Worm (Caenorhabditis elegans) whole organism, L1 larva: ENCODE measurements around the gene xol-1.

Source experiments
- aha-1 ChIP-seq: fragments of 150-350 bp; optimal IDR thresholded peaks from 2 replicates; lab custom pipeline; 2014; ENCODE audit warnings: missing biosample characterization, missing genetic modification characterization
- aly-2 ChIP-seq: fragments of 150-350 bp; optimal IDR thresholded peaks from 2 replicates; lab custom pipeline; 2014; ENCODE audit warnings: missing biosample characterization, missing genetic modification characterization
- blmp-1 ChIP-seq: fragments of 150-350 bp; optimal IDR thresholded peaks from 2 replicates; lab custom pipeline; 2014; ENCODE audit warnings: missing biosample characterization, missing genetic modification characterization
- ces-1 ChIP-seq: fragments of 150-350 bp; optimal IDR thresholded peaks from 2 replicates; lab custom pipeline; 2014; ENCODE audit warnings: missing biosample characterization, missing genetic modification reagents, missing genetic modification characterization
- egl-13 ChIP-seq: sonication (generic microtip); optimal IDR thresholded peaks from 2 replicates; lab custom pipeline; 2016; ENCODE audit warnings: missing genotype, missing genetic modification reagents, missing genetic modification characterization, missing compliant biosample characterization
- elt-2 ChIP-seq: sonication (generic microtip); optimal IDR thresholded peaks from 2 replicates; lab custom pipeline; 2016; ENCODE audit warnings: missing genetic modification characterization, mild to moderate bottlenecking, inconsistent platforms, missing compliant biosample characterization, missing genetic modification reagents
- fkh-10 ChIP-seq: sonication (generic microtip); optimal IDR thresholded peaks from 2 replicates; lab custom pipeline; 2017; ENCODE audit warnings: missing biosample characterization, missing genetic modification reagents, missing genetic modification characterization
- lin-13 ChIP-seq: fragments of 150-350 bp; optimal IDR thresholded peaks from 2 replicates; lab custom pipeline; 2014; ENCODE audit warnings: missing biosample characterization, missing genetic modification reagents, missing genetic modification characterization
- lin-14 ChIP-seq: fragments of 200-800 bp; sonication (Bioruptor generic); optimal IDR thresholded peaks from 2 replicates; lab custom pipeline; 2018; ENCODE audit warnings: mild to moderate bottlenecking, missing genetic modification characterization, moderate library complexity, missing compliant biosample characterization
- lin-35 ChIP-seq, 2 experiments: fragments of 150-350 bp; optimal IDR thresholded peaks; 2 replicates each; lab custom pipeline; 2014; ENCODE audit warnings: missing biosample characterization in 2 of 2, missing genetic modification characterization in 2 of 2, missing genetic modification reagents in 2 of 2
- mdl-1 ChIP-seq, 2 experiments: fragments of 150-350 bp; optimal IDR thresholded peaks; 2 replicates each; lab custom pipeline; 2014 to 2017; ENCODE audit warnings: missing biosample characterization in 2 of 2, missing genetic modification characterization in 2 of 2, inconsistent platforms in 1 of 2
- mep-1 ChIP-seq: fragments of 150-350 bp; optimal IDR thresholded peaks from 2 replicates; lab custom pipeline; 2014; ENCODE audit warnings: missing biosample characterization, missing genetic modification characterization
- nhr-12 ChIP-seq: sonication (generic microtip); optimal IDR thresholded peaks from 2 replicates; lab custom pipeline; 2017; ENCODE audit warnings: missing biosample characterization, missing genetic modification characterization
- nhr-20 ChIP-seq: sonication (generic microtip); optimal IDR thresholded peaks from 2 replicates; lab custom pipeline; 2016; ENCODE audit warnings: mild to moderate bottlenecking, missing genetic modification characterization, missing compliant biosample characterization
- nhr-28 ChIP-seq: fragments of 150-350 bp; optimal IDR thresholded peaks from 2 replicates; lab custom pipeline; 2014; ENCODE audit warnings: missing biosample characterization, missing genetic modification characterization
- nhr-71 ChIP-seq: sonication (generic microtip); optimal IDR thresholded peaks from 2 replicates; lab custom pipeline; 2016; ENCODE audit warnings: mild to moderate bottlenecking, missing genetic modification characterization, moderate library complexity, missing compliant biosample characterization
- nhr-76 ChIP-seq: sonication (generic microtip); optimal IDR thresholded peaks from 2 replicates; lab custom pipeline; 2017; ENCODE audit warnings: missing biosample characterization, missing genetic modification characterization
- nhr-77 ChIP-seq: fragments of 150-350 bp; optimal IDR thresholded peaks from 2 replicates; lab custom pipeline; 2014; ENCODE audit warnings: missing biosample characterization, missing genetic modification characterization
- nhr-85 ChIP-seq: sonication (generic microtip); peaks from one replicate; lab custom pipeline; 2016; ENCODE audit warnings: missing genetic modification characterization, inconsistent platforms, missing compliant biosample characterization
- pax-3 ChIP-seq: fragments of 200-800 bp; sonication (Bioruptor generic); optimal IDR thresholded peaks from 2 replicates; lab custom pipeline; 2018; ENCODE audit warnings: mild to moderate bottlenecking, missing genetic modification characterization, moderate library complexity, missing compliant biosample characterization
- skn-1 ChIP-seq: fragments of 150-350 bp; optimal IDR thresholded peaks from 2 replicates; lab custom pipeline; 2014; ENCODE audit warnings: missing biosample characterization, missing genetic modification characterization
- snu-23 ChIP-seq: sonication (generic microtip); optimal IDR thresholded peaks from 2 replicates; lab custom pipeline; 2016; ENCODE audit warnings: missing genetic modification characterization, missing compliant biosample characterization
- sptf-1 ChIP-seq: fragments of 150-350 bp; optimal IDR thresholded peaks from 2 replicates; lab custom pipeline; 2014; ENCODE audit warnings: missing biosample characterization, missing genetic modification characterization
- sup-37 ChIP-seq: fragments of 200-800 bp; sonication (Bioruptor generic); optimal IDR thresholded peaks from 2 replicates; lab custom pipeline; 2018; ENCODE audit warnings: mild to moderate bottlenecking, missing genetic modification characterization, missing compliant biosample characterization
- tbx-2 ChIP-seq: sonication (generic microtip); optimal IDR thresholded peaks from 2 replicates; lab custom pipeline; 2016; ENCODE audit warnings: missing genetic modification characterization, missing compliant biosample characterization
- unc-130 ChIP-seq: fragments of 150-350 bp; optimal IDR thresholded peaks from 2 replicates; lab custom pipeline; 2017; ENCODE audit warnings: missing biosample characterization, missing genetic modification characterization, inconsistent platforms
- unc-98 ChIP-seq: fragments of 200-800 bp; sonication (Bioruptor generic); IDR thresholded peaks from 2 replicates; pipeline ENCODE4 v1.3.6; 2022; ENCODE audit warnings: missing genetic modification characterization, missing compliant biosample characterization
- zip-4 ChIP-seq: fragments of 200-800 bp; sonication (Bioruptor generic); optimal IDR thresholded peaks from 2 replicates; lab custom pipeline; 2018; ENCODE audit warnings: mild to moderate bottlenecking, missing genetic modification characterization, moderate library complexity, missing compliant biosample characterization
- ztf-4 ChIP-seq: fragments of 150-350 bp; optimal IDR thresholded peaks from 2 replicates; lab custom pipeline; 2014; ENCODE audit warnings: missing biosample characterization, missing genetic modification characterization

xol-1 gene

ce11 chrX:7997968-7998367 lies 43.1 kb upstream of the xol-1 start, which contains the start of gene sdpn-1:
sdpn-1 (minus strand) TSS chrX:7998229.
- TF ChIP-seq pax-3 (tag; lab: Kevin White, UChicago) (no peak), egl-13 (tag; lab: Kevin White, UChicago) (no peak), nhr-76 (tag; lab: Kevin White, UChicago) (no peak), unc-130 (tag; lab: Kevin White, UChicago) (no peak), aly-2 (tag; lab: Kevin White, UChicago) (no peak)

DNA sequence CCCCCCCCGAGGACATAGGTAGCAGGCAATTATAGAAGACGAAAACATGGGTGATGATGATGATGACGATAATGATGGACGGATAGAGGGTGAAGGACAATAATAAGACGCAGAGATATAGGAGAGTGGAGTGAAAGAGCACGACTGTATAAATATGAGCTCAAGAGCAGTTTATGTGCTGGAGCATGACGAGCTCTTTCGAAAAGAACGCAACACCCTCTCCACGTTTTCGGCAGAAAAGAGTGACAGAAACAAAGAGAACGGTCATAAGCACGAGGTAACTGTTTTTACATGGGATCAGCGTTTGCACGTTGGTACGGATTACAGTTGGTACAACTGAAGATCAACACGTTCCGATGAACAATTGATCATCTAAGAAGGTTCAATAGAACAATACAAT lies 42.2 kb upstream of the xol-1 start:
- TF ChIP-seq fkh-10 (GFP tag; lab: Kevin White, UChicago), result no peak

- no peak for TF ChIP-seq unc-98
- no peak for TF ChIP-seq ztf-4
- TF ChIP-seq sup-37 (GFP tag; lab: Kevin White, UChicago), result no peak
- TF ChIP-seq lin-13 (GFP tag; lab: Kevin White, UChicago), result no peak
- TF ChIP-seq nhr-28, result no peak
Observed at ce11 chrX:8003663-8004062, 37.5 kb upstream of the xol-1 start, which contains the start of the genes F45E1.1 and F45E1.2. F45E1.1 (plus strand) TSS chrX:8003682. F45E1.2 (plus strand) TSS chrX:8003733.

ce11 chrX:8004845-8005244 lies 36.3 kb upstream of the xol-1 start:
- TF ChIP-seq aha-1 (no peak), blmp-1 (tag; lab: Kevin White, UChicago) (peak; percentile 6), sptf-1 (tag; lab: Kevin White, UChicago) (no peak), skn-1 (tag; lab: Kevin White, UChicago) (no peak), nhr-77 (tag; lab: Kevin White, UChicago) (no peak), pax-3 (tag; lab: Kevin White, UChicago) (no peak), tbx-2 (tag; lab: Kevin White, UChicago) (no peak)

ce11 chrX:8005967-8006366 lies 35.1 kb upstream of the xol-1 start:
- no peak for TF ChIP-seq mep-1

DNA sequence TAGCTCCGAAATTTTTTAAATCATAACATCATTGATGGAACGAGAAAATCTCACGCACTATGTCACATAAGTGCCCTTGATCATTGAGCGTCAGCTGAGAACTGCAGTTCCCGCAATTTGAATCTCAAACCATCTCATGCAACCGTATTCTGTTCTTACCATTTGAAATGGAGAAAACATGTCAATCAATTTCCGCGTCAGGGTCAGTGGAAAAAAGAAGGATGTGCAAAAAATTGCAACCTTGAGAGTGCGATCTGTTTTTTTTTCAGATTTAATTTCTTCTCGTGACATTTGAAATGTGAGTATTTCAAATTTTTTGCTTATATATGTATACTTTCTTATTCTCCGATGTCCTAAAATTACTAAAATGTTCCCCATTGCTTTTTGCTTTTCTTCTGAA lies 30.5 kb upstream of the xol-1 start:
- TF ChIP-seq nhr-85 (tag; lab: Kevin White, UChicago), result peak; percentile 84
- peak; percentile 16 for TF ChIP-seq nhr-71 (tag; lab: Kevin White, UChicago)
- peak; percentile 66 for TF ChIP-seq lin-14
- TF ChIP-seq nhr-20, result peak; percentile 22
- no peak for TF ChIP-seq ces-1 (GFP tag; lab: Kevin White, UChicago)
- TF ChIP-seq zip-4 (GFP tag; lab: Kevin White, UChicago), result no peak
- peak; percentile 37 for TF ChIP-seq snu-23 (GFP tag; lab: Kevin White, UChicago)
- TF ChIP-seq, all 84 proteins: peak for 5

DNA sequence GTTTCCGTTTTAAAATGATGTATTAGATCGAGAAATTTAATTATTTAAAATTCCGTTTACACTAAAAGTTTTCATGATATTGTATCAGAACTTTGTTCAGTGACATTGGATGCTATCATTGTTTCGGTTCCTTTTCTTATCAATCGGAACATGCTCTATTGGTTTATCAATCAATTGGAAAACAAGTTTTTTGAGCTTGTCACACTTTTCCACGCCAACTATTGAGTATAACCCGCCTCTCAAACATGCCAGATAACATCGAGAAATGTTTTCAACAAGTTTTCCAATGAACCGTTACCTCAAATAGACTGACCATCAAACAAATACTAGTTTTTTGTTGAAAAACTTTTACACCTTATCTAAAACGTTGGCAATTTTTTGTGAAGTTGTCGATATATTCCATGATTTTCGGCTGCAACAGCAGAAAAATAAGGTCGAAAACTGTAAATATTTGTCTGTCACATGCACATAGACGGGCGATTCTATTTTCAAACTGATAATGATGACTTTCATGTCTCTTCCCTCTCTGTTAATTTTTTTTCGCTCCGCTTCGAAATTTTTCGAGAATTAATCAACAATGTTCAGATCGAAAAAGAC lies 26.6 kb upstream of the xol-1 start, which contains the start of gene unk-1:
TSS of gene unk-1 (plus strand) at position 577 of the 597 bp plus-strand sequence.
- TF ChIP-seq lin-14, result peak; percentile 12
- TF ChIP-seq elt-2, result peak; percentile 43
- peak; percentile 49 for TF ChIP-seq nhr-85 (tag; lab: Kevin White, UChicago)
- TF ChIP-seq lin-35 (GFP tag; optimal IDR thresholded peaks at IDR 0.05; lab: Kevin White, UChicago), result peak in 1 of 2 experiments; percentile 13
- no peak for TF ChIP-seq aly-2 (tag; lab: Kevin White, UChicago)
- TF ChIP-seq nhr-12, result no peak
- TF ChIP-seq aha-1, result no peak
- TF ChIP-seq mdl-1 (tag; optimal IDR thresholded peaks at IDR 0.05; lab: Kevin White, UChicago), result no peak
